Worm (Caenorhabditis elegans): ENCODE results near the gene gana-1.

The gana-1 gene

DNA sequence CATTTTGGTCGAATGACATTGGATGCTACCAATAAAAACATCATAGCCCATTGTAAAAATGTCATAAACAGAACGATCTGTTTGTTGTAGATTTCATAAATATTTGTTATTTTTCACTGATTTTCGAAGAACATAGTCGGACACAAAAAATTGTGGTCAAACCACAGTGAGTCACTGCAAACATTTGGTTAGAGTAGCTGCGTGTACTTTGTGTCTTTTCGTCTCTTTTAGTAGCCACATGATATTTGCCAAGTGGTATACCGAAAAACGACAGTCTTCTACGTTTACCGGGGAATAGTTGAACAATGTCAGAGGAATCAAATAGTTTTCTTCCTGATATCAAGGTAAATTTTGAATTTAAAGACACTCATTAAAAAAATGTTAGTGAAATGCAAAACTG is 4.7 kb downstream of the gana-1 start, which contains the start of gene nhr-206:
Gene nhr-206 (plus strand): TSS at position 248 of the 400 bp plus-strand sequence.
- TF ChIP-seq nhr-85 (tag) = peak; percentile 77
- no peak for TF ChIP-seq irx-1 (tag; optimal IDR thresholded peaks at IDR 0.05)
- TF ChIP-seq swsn-7 (tag; optimal IDR thresholded peaks at IDR 0.05) = no peak
- no peak for TF ChIP-seq pax-3 (tag; optimal IDR thresholded peaks at IDR 0.05)
- no peak for TF ChIP-seq ceh-63 (GFP tag; optimal IDR thresholded peaks at IDR 0.05)
- TF ChIP-seq zip-4 (GFP tag; optimal IDR thresholded peaks at IDR 0.05) = no peak
- no peak for TF ChIP-seq ceh-82 (tag; optimal IDR thresholded peaks at IDR 0.05)
- no peak for TF ChIP-seq ceh-88 (GFP tag; IDR thresholded peaks at IDR 0.05)
- TF ChIP-seq ces-1 (GFP tag; optimal IDR thresholded peaks at IDR 0.05) = no peak
- no peak for TF ChIP-seq pag-3 (tag; optimal IDR thresholded peaks at IDR 0.05; ENCODE audit: borderline replicate concordance, insufficient read depth)
- TF ChIP-seq rnt-1 (tag; optimal IDR thresholded peaks at IDR 0.05) = no peak
- no peak for TF ChIP-seq unc-130 (tag; optimal IDR thresholded peaks at IDR 0.05)
- TF ChIP-seq blmp-1 (tag; optimal IDR thresholded peaks at IDR 0.05) = peak; percentile 45
- no peak for TF ChIP-seq efl-1 (optimal IDR thresholded peaks at IDR 0.05)
- no peak for TF ChIP-seq efl-1 (GFP tag; optimal IDR thresholded peaks at IDR 0.05 in 1 of 2)
- no peak for TF ChIP-seq nhr-28 (tag; optimal IDR thresholded peaks at IDR 0.05)
- no peak for TF ChIP-seq sptf-1 (tag; optimal IDR thresholded peaks at IDR 0.05)
- no peak for TF ChIP-seq nhr-76 (tag; optimal IDR thresholded peaks at IDR 0.05)
- peak; percentile 10 for TF ChIP-seq skn-1 (tag; optimal IDR thresholded peaks at IDR 0.05)
- no peak for TF ChIP-seq dsc-1 (tag; optimal IDR thresholded peaks at IDR 0.05)
- peak; percentile 21; the same call in 1 of the 2 replicates for TF ChIP-seq nhr-19 (GFP tag; conservative IDR thresholded peaks at IDR 0.05)
- peak in 2 of 6 experiments; percentile 13 to 31 for TF ChIP-seq elt-3 (tag; optimal IDR thresholded peaks at IDR 0.05)
- TF ChIP-seq fkh-10 (GFP tag; optimal IDR thresholded peaks at IDR 0.05) = no peak
- TF ChIP-seq fkh-4 (tag; optimal IDR thresholded peaks at IDR 0.05; ENCODE audit: borderline replicate concordance) = no peak
- TF ChIP-seq nhr-90 (tag; optimal IDR thresholded peaks at IDR 0.05; ENCODE audit: poor library complexity) = peak; percentile 11
- no peak for TF ChIP-seq F16B12.6 (tag; optimal IDR thresholded peaks at IDR 0.05)
- TF ChIP-seq nhr-20 (tag; optimal IDR thresholded peaks at IDR 0.05) = peak; percentile 70
- TF ChIP-seq aly-2 (tag; optimal IDR thresholded peaks at IDR 0.05) = no peak
- TF ChIP-seq nhr-77 (tag; optimal IDR thresholded peaks at IDR 0.05) = no peak
- TF ChIP-seq unc-86 (tag; optimal IDR thresholded peaks at IDR 0.05) = no peak
- TF ChIP-seq C04F5.9 (tag; optimal IDR thresholded peaks at IDR 0.05) = no peak
- no peak for TF ChIP-seq ceh-8 (GFP tag; optimal IDR thresholded peaks at IDR 0.05)
- TF ChIP-seq zag-1 (tag; optimal IDR thresholded peaks at IDR 0.05) = no peak
- TF ChIP-seq ets-5 (GFP tag; IDR thresholded peaks at IDR 0.05) = no peak
- TF ChIP-seq unc-98 (GFP tag; IDR thresholded peaks at IDR 0.05) = no peak
- peak; percentile 77 for TF ChIP-seq lin-14 (GFP tag; optimal IDR thresholded peaks at IDR 0.05)
- no peak for TF ChIP-seq egl-13 (tag; optimal IDR thresholded peaks at IDR 0.05)
- no peak for TF ChIP-seq lin-13 (GFP tag; optimal IDR thresholded peaks at IDR 0.05)
- TF ChIP-seq ztf-11 (tag; optimal IDR thresholded peaks at IDR 0.05) = no peak
- no peak for TF ChIP-seq vab-15 (tag; optimal IDR thresholded peaks at IDR 0.05)
- no peak for TF ChIP-seq nhr-12 (tag; optimal IDR thresholded peaks at IDR 0.05)
- no peak for TF ChIP-seq unc-62 (GFP tag; optimal IDR thresholded peaks at IDR 0.05)
- TF ChIP-seq mdl-1 (tag; optimal IDR thresholded peaks at IDR 0.05) = peak in 1 of 2 experiments; percentile 40
- no peak for TF ChIP-seq isw-1 (GFP tag; IDR thresholded peaks at IDR 0.05)
- no peak for TF ChIP-seq aha-1 (tag; optimal IDR thresholded peaks at IDR 0.05)
- TF ChIP-seq C34B4.2 (tag; optimal IDR thresholded peaks at IDR 0.05) = no peak
- no peak for TF ChIP-seq unc-30 (tag; optimal IDR thresholded peaks at IDR 0.05)
- TF ChIP-seq xbp-1 (tag; optimal IDR thresholded peaks at IDR 0.05) = no peak
- no peak for TF ChIP-seq efl-3 (GFP tag; optimal IDR thresholded peaks at IDR 0.05)
- no peak for TF ChIP-seq mab-9 (GFP tag; IDR thresholded peaks at IDR 0.05)
- no peak for TF ChIP-seq hlh-17 (GFP tag; optimal IDR thresholded peaks at IDR 0.05; ENCODE audit: borderline replicate concordance)
- no peak for TF ChIP-seq tlp-1 (tag; optimal IDR thresholded peaks at IDR 0.05)
- TF ChIP-seq mep-1 (tag; optimal IDR thresholded peaks at IDR 0.05) = peak; percentile 18
- TF ChIP-seq C16A3.4 (tag; optimal IDR thresholded peaks at IDR 0.05) = no peak
